Worm (Caenorhabditis elegans) whole organism, L3 larva: ENCODE measurements around the gene F31F6.2.

Source experiments
- aly-2 ChIP-seq: fragments of 150-350 bp; optimal IDR thresholded peaks from 2 replicates; lab custom pipeline; 2014; ENCODE audit warnings: missing biosample characterization, missing genetic modification characterization
- ama-1 ChIP-seq: fragments of 150-350 bp; optimal IDR thresholded peaks from 2 replicates; lab custom pipeline; 2018
- egl-5 ChIP-seq: fragments of 150-350 bp; optimal IDR thresholded peaks from 2 replicates; lab custom pipeline; 2017; ENCODE audit warnings: missing biosample characterization, missing genetic modification reagents, missing genetic modification characterization, inconsistent platforms
- elt-2 ChIP-seq: sonication (generic microtip); optimal IDR thresholded peaks from 2 replicates; lab custom pipeline; 2016; ENCODE audit warnings: missing genetic modification reagents, mild to moderate bottlenecking, missing genetic modification characterization, missing compliant biosample characterization
- fkh-10 ChIP-seq: sonication (generic microtip); optimal IDR thresholded peaks from 2 replicates; lab custom pipeline; 2017; ENCODE audit warnings: missing biosample characterization, missing genetic modification reagents, missing genetic modification characterization
- fkh-2 ChIP-seq: fragments of 150-350 bp; optimal IDR thresholded peaks from 2 replicates; lab custom pipeline; 2014; ENCODE audit warnings: missing biosample characterization, missing genetic modification reagents, missing genetic modification characterization
- hmg-11 ChIP-seq: sonication (generic microtip); optimal IDR thresholded peaks from 2 replicates; lab custom pipeline; 2016; ENCODE audit warnings: missing genetic modification characterization, missing compliant biosample characterization
- lin-15B ChIP-seq: fragments of 150-350 bp; optimal IDR thresholded peaks from 2 replicates; lab custom pipeline; 2014; ENCODE audit warnings: missing biosample characterization, missing genetic modification characterization
- lin-39 ChIP-seq: fragments of 150-350 bp; optimal IDR thresholded peaks from 2 replicates; lab custom pipeline; 2018; ENCODE audit warnings: missing biosample characterization, missing genetic modification reagents, missing genetic modification characterization
- lsy-12 ChIP-seq: sonication (generic microtip); optimal IDR thresholded peaks from 2 replicates; lab custom pipeline; 2016; ENCODE audit warnings: mild to moderate bottlenecking, missing genetic modification characterization, missing compliant biosample characterization
- mml-1 ChIP-seq: fragments of 150-350 bp; sonication (generic microtip); optimal IDR thresholded peaks from 3 replicates; lab custom pipeline; 2014; ENCODE audit warnings: missing biosample characterization, missing genetic modification characterization
- nhr-11 ChIP-seq: fragments of 150-350 bp; optimal IDR thresholded peaks from 2 replicates; lab custom pipeline; 2014; ENCODE audit warnings: missing biosample characterization, missing genetic modification characterization
- nhr-12 ChIP-seq: fragments of 150-350 bp; optimal IDR thresholded peaks from 2 replicates; lab custom pipeline; 2014; ENCODE audit warnings: missing biosample characterization, missing genetic modification characterization
- nhr-23 ChIP-seq: fragments of 150-350 bp; optimal IDR thresholded peaks from 2 replicates; lab custom pipeline; 2014; ENCODE audit warnings: missing biosample characterization, missing genetic modification reagents, missing genetic modification characterization
- nhr-25 ChIP-seq: sonication (generic microtip); optimal IDR thresholded peaks from 2 replicates; lab custom pipeline; 2017; ENCODE audit warnings: missing biosample characterization, missing genetic modification characterization
- nhr-43 ChIP-seq: sonication (generic microtip); optimal IDR thresholded peaks from 2 replicates; lab custom pipeline; 2016; ENCODE audit warnings: mild to moderate bottlenecking, missing genetic modification characterization, missing compliant biosample characterization; ENCODE audit not compliant: poor library complexity, severe bottlenecking
- pha-4 ChIP-seq: fragments of 150-350 bp; optimal IDR thresholded peaks from 2 replicates; lab custom pipeline; 2014; ENCODE audit warnings: missing biosample characterization, missing genetic modification reagents, missing genetic modification characterization
- skn-1 ChIP-seq: fragments of 150-350 bp; optimal IDR thresholded peaks from 2 replicates; lab custom pipeline; 2014; ENCODE audit warnings: missing biosample characterization, missing genetic modification characterization
- tbx-2 ChIP-seq: sonication (generic microtip); optimal IDR thresholded peaks from 2 replicates; lab custom pipeline; 2016; ENCODE audit warnings: mild to moderate bottlenecking, missing genetic modification characterization, missing compliant biosample characterization

The F31F6.2 gene

DNA sequence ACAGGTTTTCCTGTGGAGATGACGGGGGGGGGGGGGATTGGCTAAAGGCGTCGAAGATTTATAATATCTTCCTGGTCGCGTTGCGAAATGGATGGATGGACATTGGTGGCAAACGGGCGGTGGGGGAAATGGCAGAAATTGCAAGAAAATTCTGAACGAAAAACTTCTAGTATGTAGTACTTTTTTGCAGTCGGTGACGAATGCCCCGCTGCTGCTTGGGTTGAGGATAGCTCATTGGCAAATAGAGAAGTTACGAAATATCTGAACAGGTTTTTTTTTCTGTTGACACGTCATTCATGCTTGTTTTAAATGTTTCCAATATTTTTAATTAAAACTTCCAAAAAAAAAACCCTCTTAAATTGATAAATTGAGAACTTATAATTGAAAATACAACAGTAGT, 52.2 kb downstream of the F31F6.2 start:
- TF ChIP-seq nhr-25 (tag; lab: Kevin White, UChicago), result peak; percentile 26
- no peak for TF ChIP-seq egl-5 (tag; lab: Kevin White, UChicago)
- peak; percentile 21 for TF ChIP-seq lin-39 (tag; lab: Kevin White, UChicago)
- TF ChIP-seq ama-1 (lab: Kevin White, UChicago), result peak; percentile 18
- peak; percentile 18 for TF ChIP-seq pha-4
- no peak for TF ChIP-seq aly-2 (tag; lab: Kevin White, UChicago)
- no peak for TF ChIP-seq elt-2 (tag; lab: Kevin White, UChicago)
- no peak for TF ChIP-seq lsy-12
- TF ChIP-seq nhr-23 (tag; lab: Kevin White, UChicago), result peak; percentile 33
- no peak for TF ChIP-seq tbx-2 (tag; lab: Kevin White, UChicago)
- TF ChIP-seq hmg-11 (tag; lab: Kevin White, UChicago), result no peak
- TF ChIP-seq fkh-2 (tag; lab: Kevin White, UChicago), result no peak
- no peak for TF ChIP-seq skn-1 (tag; lab: Kevin White, UChicago)
- no peak for TF ChIP-seq fkh-10
- peak; percentile 4 for TF ChIP-seq nhr-43 (tag; lab: Kevin White, UChicago)
- no peak for TF ChIP-seq nhr-11 (tag; lab: Kevin White, UChicago)
- TF ChIP-seq lin-15B (tag; lab: Kevin White, UChicago), result no peak
- TF ChIP-seq mml-1 (tag; lab: Kevin White, UChicago), result no peak
- no peak for TF ChIP-seq nhr-12
- TF ChIP-seq, all 47 proteins: peak for 6
